Worm (Caenorhabditis elegans) whole organism, mixed stage, embryonic: ENCODE data around the gene hpo-7.

Experiments
- M03D4.4 ChIP-seq: sonication (generic microtip); optimal IDR thresholded peaks from 2 replicates; lab custom pipeline; 2017; ENCODE audit warnings: mild to moderate bottlenecking, missing genetic modification characterization, missing compliant biosample characterization
- bed-3 ChIP-seq: fragments of 200-800 bp; sonication (Bioruptor generic); optimal IDR thresholded peaks from 3 replicates; lab custom pipeline; 2018; ENCODE audit warnings: mild to moderate bottlenecking, missing genetic modification characterization, moderate library complexity, missing compliant biosample characterization
- blmp-1 ChIP-seq: fragments of 150-350 bp; optimal IDR thresholded peaks from 2 replicates; lab custom pipeline; 2014; ENCODE audit warnings: missing biosample characterization, missing genetic modification characterization
- ceh-39 ChIP-seq: fragments of 150-350 bp; optimal IDR thresholded peaks from 2 replicates; lab custom pipeline; 2014; ENCODE audit warnings: missing biosample characterization, missing genetic modification characterization
- ceh-43 ChIP-seq: fragments of 200-800 bp; sonication (Bioruptor generic); optimal IDR thresholded peaks from 2 replicates; lab custom pipeline; 2018; ENCODE audit warnings: mild to moderate bottlenecking, missing genetic modification characterization, moderate library complexity, missing compliant biosample characterization
- ceh-83 ChIP-seq: fragments of 200-800 bp; sonication (Bioruptor generic); optimal IDR thresholded peaks from 2 replicates; lab custom pipeline; 2018; ENCODE audit warnings: mild to moderate bottlenecking, missing genetic modification characterization, missing compliant biosample characterization
- ces-1 ChIP-seq: fragments of 150-350 bp; optimal IDR thresholded peaks from 2 replicates; lab custom pipeline; 2014; ENCODE audit warnings: missing biosample characterization, missing genetic modification reagents, missing genetic modification characterization
- cnd-1 ChIP-seq: fragments of 200-800 bp; sonication (Bioruptor generic); optimal IDR thresholded peaks from 2 replicates; lab custom pipeline; 2018; ENCODE audit warnings: mild to moderate bottlenecking, missing genetic modification characterization, missing compliant biosample characterization
- drap-1 ChIP-seq: fragments of 200-800 bp; sonication (Bioruptor generic); optimal IDR thresholded peaks from 3 replicates; lab custom pipeline; 2018; ENCODE audit warnings: mild to moderate bottlenecking, missing genetic modification characterization, missing compliant biosample characterization
- elt-1 ChIP-seq: sonication (generic microtip); optimal IDR thresholded peaks from 2 replicates; lab custom pipeline; 2017; ENCODE audit warnings: missing genetic modification characterization, mild to moderate bottlenecking, missing compliant biosample characterization, antibody characterized with exemption, moderate library complexity, borderline replicate concordance; ENCODE audit not compliant: insufficient read depth
- elt-3 ChIP-seq: fragments of 150-350 bp; optimal IDR thresholded peaks from 2 replicates; lab custom pipeline; 2014; ENCODE audit warnings: missing biosample characterization, missing genetic modification characterization
- flh-1 ChIP-seq: fragments of 200-800 bp; sonication (Bioruptor generic); optimal IDR thresholded peaks from 2 replicates; lab custom pipeline; 2018; ENCODE audit warnings: mild to moderate bottlenecking, missing genetic modification characterization, moderate library complexity, missing compliant biosample characterization
- ham-2 ChIP-seq: fragments of 200-800 bp; sonication (Bioruptor generic); optimal IDR thresholded peaks from 2 replicates; lab custom pipeline; 2018; ENCODE audit warnings: mild to moderate bottlenecking, missing genetic modification characterization, missing compliant biosample characterization
- hlh-1 ChIP-seq: fragments of 150-350 bp; optimal IDR thresholded peaks from 2 replicates; lab custom pipeline; 2014; ENCODE audit warnings: missing biosample characterization, missing genetic modification reagents, missing genetic modification characterization
- lin-13 ChIP-seq: fragments of 150-350 bp; optimal IDR thresholded peaks from 2 replicates; lab custom pipeline; 2014; ENCODE audit warnings: missing biosample characterization, missing genetic modification characterization
- lsy-2 ChIP-seq: fragments of 150-350 bp; optimal IDR thresholded peaks from 2 replicates; lab custom pipeline; 2014; ENCODE audit warnings: missing biosample characterization, missing genetic modification characterization
- mls-2 ChIP-seq: sonication (generic microtip); optimal IDR thresholded peaks from 2 replicates; lab custom pipeline; 2016; ENCODE audit warnings: mild to moderate bottlenecking, missing genetic modification characterization, moderate library complexity, missing compliant biosample characterization
- nhr-12 ChIP-seq: fragments of 150-350 bp; optimal IDR thresholded peaks from 2 replicates; lab custom pipeline; 2014; ENCODE audit warnings: missing biosample characterization, missing genetic modification characterization
- nhr-2 ChIP-seq: fragments of 150-350 bp; optimal IDR thresholded peaks from 2 replicates; lab custom pipeline; 2014; ENCODE audit warnings: missing biosample characterization, missing genetic modification characterization
- nhr-237 ChIP-seq: fragments of 150-350 bp; optimal IDR thresholded peaks from 2 replicates; lab custom pipeline; 2014; ENCODE audit warnings: missing biosample characterization, missing genetic modification characterization
- nhr-28 ChIP-seq: fragments of 150-350 bp; optimal IDR thresholded peaks from 2 replicates; lab custom pipeline; 2014; ENCODE audit warnings: missing biosample characterization, missing genetic modification characterization
- nhr-76 ChIP-seq: sonication (generic microtip); optimal IDR thresholded peaks from 2 replicates; lab custom pipeline; 2017; ENCODE audit warnings: missing biosample characterization, missing genetic modification characterization
- pha-4 ChIP-seq: fragments of 150-350 bp; optimal IDR thresholded peaks from 2 replicates; lab custom pipeline; 2018; ENCODE audit warnings: missing biosample characterization, missing genetic modification reagents, missing genetic modification characterization
- sem-2 ChIP-seq: fragments of 200-800 bp; sonication (Bioruptor generic); optimal IDR thresholded peaks from 2 replicates; lab custom pipeline; 2018; ENCODE audit warnings: mild to moderate bottlenecking, missing genetic modification characterization, missing compliant biosample characterization
- snpc-4 ChIP-seq: fragments of 150-350 bp; optimal IDR thresholded peaks from 2 replicates; lab custom pipeline; 2014; ENCODE audit warnings: missing biosample characterization, missing genetic modification characterization
- sptf-1 ChIP-seq: sonication (generic microtip); optimal IDR thresholded peaks from 2 replicates; lab custom pipeline; 2017; ENCODE audit warnings: mild to moderate bottlenecking, missing genetic modification characterization, moderate library complexity, missing compliant biosample characterization
- tbx-8 ChIP-seq: fragments of 200-800 bp; sonication (Bioruptor generic); optimal IDR thresholded peaks from 2 replicates; lab custom pipeline; 2018; ENCODE audit warnings: mild to moderate bottlenecking, missing genetic modification characterization, moderate library complexity, missing compliant biosample characterization
- unc-62 ChIP-seq: fragments of 150-350 bp; optimal IDR thresholded peaks from 2 replicates; lab custom pipeline; 2014; ENCODE audit warnings: missing biosample characterization, missing genetic modification reagents, missing genetic modification characterization
- zip-8 ChIP-seq: fragments of 150-350 bp; optimal IDR thresholded peaks from 2 replicates; lab custom pipeline; 2014; ENCODE audit warnings: missing biosample characterization, missing genetic modification characterization
- ztf-11 ChIP-seq: fragments of 150-350 bp; optimal IDR thresholded peaks from 2 replicates; lab custom pipeline; 2014; ENCODE audit warnings: missing biosample characterization, missing genetic modification characterization

Gene hpo-7

ce11 chrII:2135604-2136003, at the start of gene hpo-7:
hpo-7 (minus strand) TSS chrII:2135704.
- TF ChIP-seq elt-3 (no peak), lin-13 (tag; lab: Kevin White, UChicago) (no peak), ham-2 (GFP tag; lab: Kevin White, UChicago) (no peak), tbx-8 (GFP tag; lab: Kevin White, UChicago) (no peak), nhr-76 (tag; lab: Kevin White, UChicago) (no peak), nhr-2 (tag; lab: Kevin White, UChicago) (no peak), mls-2 (tag; lab: Kevin White, UChicago) (no peak), ces-1 (no peak), nhr-28 (no peak), snpc-4 (tag; lab: Kevin White, UChicago) (no peak), sem-2 (GFP tag; lab: Kevin White, UChicago) (no peak), nhr-12 (tag; lab: Kevin White, UChicago) (no peak), drap-1 (GFP tag; lab: Kevin White, UChicago) (no peak), ceh-43 (GFP tag; lab: Kevin White, UChicago) (no peak), sptf-1 (tag; lab: Kevin White, UChicago) (no peak), cnd-1 (tag; lab: Kevin White, UChicago) (no peak), zip-8 (no peak)

- no peak for TF ChIP-seq ham-2 (GFP tag; lab: Kevin White, UChicago)
- no peak for TF ChIP-seq ces-1
- TF ChIP-seq nhr-28: no peak
- TF ChIP-seq sptf-1 (tag; lab: Kevin White, UChicago): no peak
- TF ChIP-seq nhr-76 (tag; lab: Kevin White, UChicago): no peak
Observed at ce11 chrII:2177735-2178134, 42.2 kb upstream of the hpo-7 start.

- TF ChIP-seq zip-8: no peak
- no peak for TF ChIP-seq nhr-2 (tag; lab: Kevin White, UChicago)
- no peak for TF ChIP-seq mls-2 (tag; lab: Kevin White, UChicago)
- no peak for TF ChIP-seq ces-1
- no peak for TF ChIP-seq cnd-1 (tag; lab: Kevin White, UChicago)
- TF ChIP-seq nhr-28: no peak
- TF ChIP-seq blmp-1 (tag; lab: Kevin White, UChicago): no peak
Observed at ce11 chrII:2176688-2177087, 41.2 kb upstream of the hpo-7 start, which contains the start of gene gba-1. gba-1 (plus strand) TSS chrII:2176741.

ce11 chrII:2175367-2175766, 39.9 kb upstream of the hpo-7 start, which contains the start of gene C33C12.7:
C33C12.7 (minus strand) TSS chrII:2175467.
- TF ChIP-seq nhr-2 (tag; lab: Kevin White, UChicago): no peak
- TF ChIP-seq M03D4.4 (tag; lab: Kevin White, UChicago): no peak
- TF ChIP-seq nhr-237 (tag; lab: Kevin White, UChicago): no peak
- no peak for TF ChIP-seq snpc-4 (tag; lab: Kevin White, UChicago)
- no peak for TF ChIP-seq nhr-76 (tag; lab: Kevin White, UChicago)
- no peak for TF ChIP-seq ztf-11
- no peak for TF ChIP-seq mls-2 (tag; lab: Kevin White, UChicago)
- no peak for TF ChIP-seq ceh-39 (tag; lab: Kevin White, UChicago)
- TF ChIP-seq lsy-2 (tag; lab: Kevin White, UChicago): no peak
- no peak for TF ChIP-seq drap-1 (GFP tag; lab: Kevin White, UChicago)
- TF ChIP-seq sptf-1 (tag; lab: Kevin White, UChicago): no peak

- no peak for TF ChIP-seq nhr-28
- TF ChIP-seq snpc-4 (tag; lab: Kevin White, UChicago): no peak
- TF ChIP-seq sptf-1 (tag; lab: Kevin White, UChicago): no peak
- TF ChIP-seq blmp-1 (tag; lab: Kevin White, UChicago): no peak
- no peak for TF ChIP-seq flh-1 (GFP tag; lab: Kevin White, UChicago)
- TF ChIP-seq hlh-1 (tag; lab: Kevin White, UChicago): no peak
- no peak for TF ChIP-seq nhr-237 (tag; lab: Kevin White, UChicago)
- no peak for TF ChIP-seq ces-1
- no peak for TF ChIP-seq elt-3
- TF ChIP-seq bed-3 (GFP tag; lab: Kevin White, UChicago): no peak
- TF ChIP-seq nhr-76 (tag; lab: Kevin White, UChicago): no peak
- no peak for TF ChIP-seq ceh-83
- no peak for TF ChIP-seq mls-2 (tag; lab: Kevin White, UChicago)
- no peak for TF ChIP-seq tbx-8 (GFP tag; lab: Kevin White, UChicago)
- TF ChIP-seq unc-62 (GFP tag; lab: Kevin White, UChicago): no peak
Observed at ce11 chrII:2170085-2170484, 34.6 kb upstream of the hpo-7 start, which contains the start of gene C33C12.12. C33C12.12 (minus strand) TSS chrII:2170185.

ce11 chrII:2168374-2168773, 32.9 kb upstream of the hpo-7 start, which contains the start of gene fbxb-38:
fbxb-38 (minus strand) TSS chrII:2168763.
- TF ChIP-seq elt-1 (tag; lab: Kevin White, UChicago): no peak
- no peak for TF ChIP-seq drap-1 (GFP tag; lab: Kevin White, UChicago)
- no peak for TF ChIP-seq ztf-11
- no peak for TF ChIP-seq lin-13 (tag; lab: Kevin White, UChicago)
- TF ChIP-seq flh-1 (GFP tag; lab: Kevin White, UChicago): no peak
- TF ChIP-seq mls-2 (tag; lab: Kevin White, UChicago): no peak
- TF ChIP-seq sem-2 (GFP tag; lab: Kevin White, UChicago): no peak
- TF ChIP-seq M03D4.4 (tag; lab: Kevin White, UChicago): no peak
- no peak for TF ChIP-seq nhr-237 (tag; lab: Kevin White, UChicago)
- no peak for TF ChIP-seq bed-3 (GFP tag; lab: Kevin White, UChicago)
- no peak for TF ChIP-seq pha-4
- no peak for TF ChIP-seq nhr-76 (tag; lab: Kevin White, UChicago)
- TF ChIP-seq blmp-1 (tag; lab: Kevin White, UChicago): no peak
- TF ChIP-seq snpc-4 (tag; lab: Kevin White, UChicago): no peak
- no peak for TF ChIP-seq cnd-1 (tag; lab: Kevin White, UChicago)
- TF ChIP-seq hlh-1 (tag; lab: Kevin White, UChicago): no peak
- TF ChIP-seq ceh-83: no peak
- no peak for TF ChIP-seq zip-8
- no peak for TF ChIP-seq ceh-39 (tag; lab: Kevin White, UChicago)
- TF ChIP-seq, all 35 proteins: peak for 0
